Fruit fly (Drosophila melanogaster): Measurements from ENCODE around the gene CG31709.

- TF ChIP-seq h (optimal IDR thresholded peaks at IDR 0.05) (no peak), Sin3A (optimal IDR thresholded peaks at IDR 0.05) (no peak), Myc (optimal IDR thresholded peaks at IDR 0.05) (no peak), ttk (optimal IDR thresholded peaks at IDR 0.05) (no peak)
Observed at dm6 chr2L:9615983-9616519, 36.6 kb upstream of the CG31709 start, which contains the start of gene GlcAT-S.

All from Kc167 (cell line).